Fruit fly (Drosophila melanogaster): ENCODE data around the gene Blos2.

Blos2 gene

DNA sequence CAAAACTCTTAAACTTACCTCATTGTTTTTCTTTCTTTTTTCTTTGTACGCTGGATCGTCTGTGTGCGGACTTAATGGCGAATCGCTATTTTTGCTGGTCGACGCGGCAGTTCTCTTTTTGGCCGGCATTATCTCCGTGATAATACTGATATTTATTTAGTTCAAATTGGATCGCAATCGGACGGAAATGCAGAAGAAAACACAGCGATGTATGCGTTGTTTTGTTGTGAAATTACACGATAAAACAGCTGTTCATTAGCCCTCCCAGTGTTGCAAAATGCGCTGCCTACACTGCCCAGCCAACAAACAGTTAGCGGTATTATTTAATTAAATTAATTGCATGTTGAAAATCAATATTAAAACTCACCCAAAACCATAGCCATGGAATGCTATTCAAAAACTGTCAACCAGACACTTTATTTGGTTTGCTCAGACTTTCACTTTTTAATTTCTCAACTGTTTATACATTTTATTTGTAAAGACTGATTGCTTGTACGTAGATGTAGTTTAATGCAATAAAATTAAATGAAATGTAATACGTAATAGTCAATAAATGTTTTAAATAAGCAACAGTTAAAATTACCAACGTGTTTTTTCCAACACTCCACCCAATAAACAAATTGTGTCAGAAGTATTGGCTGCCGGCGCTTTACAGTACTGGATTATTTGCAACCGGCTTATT lies 36.8 kb downstream of the Blos2 start, which contains the start of the genes Irbp18 and APP-BP1 (continued):
- TF ChIP-seq Spps (tag; optimal IDR thresholded peaks at IDR 0.05) (peak; percentile 87), Ptx1 (GFP tag; IDR thresholded peaks at IDR 0.05) (peak; percentile 90), Elba2 (GFP tag; optimal IDR thresholded peaks at IDR 0.05) (peak; percentile 97), Asciz (GFP tag; optimal IDR thresholded peaks at IDR 0.05) (peak; percentile 89), CG15011 (GFP tag; optimal IDR thresholded peaks at IDR 0.05) (peak; percentile 91), HLHmδ (GFP tag; optimal IDR thresholded peaks at IDR 0.05) (no peak), her (GFP tag; optimal IDR thresholded peaks at IDR 0.05) (peak; percentile 88), CG11695 (GFP tag; IDR thresholded peaks at IDR 0.05) (peak; percentile 91), CG4854 (GFP tag; optimal IDR thresholded peaks at IDR 0.05) (peak; percentile 95), Lhr (GFP tag; optimal IDR thresholded peaks at IDR 0.05) (peak; percentile 84), trh (GFP tag; optimal IDR thresholded peaks at IDR 0.05) (peak; percentile 91), dmrt11E (tag; optimal IDR thresholded peaks at IDR 0.05) (peak; percentile 86), grn (GFP tag; optimal IDR thresholded peaks at IDR 0.05) (peak; percentile 66), CG4282 (GFP tag; optimal IDR thresholded peaks at IDR 0.05) (peak; percentile 89), chm (GFP tag; IDR thresholded peaks at IDR 0.05) (peak; percentile 79), zen (tag; optimal IDR thresholded peaks at IDR 0.05) (peak; percentile 85), kah (GFP tag; optimal IDR thresholded peaks at IDR 0.05) (peak; percentile 68), CG7987 (GFP tag; optimal IDR thresholded peaks at IDR 0.05) (peak; percentile 85), eve (GFP tag; optimal IDR thresholded peaks at IDR 0.05) (no peak), Bteb2 (GFP tag; optimal IDR thresholded peaks at IDR 0.05) (peak; percentile 94), CG7745 (tag; optimal IDR thresholded peaks at IDR 0.05) (no peak), Dek (tag; optimal IDR thresholded peaks at IDR 0.05) (peak; percentile 92), vnd (GFP tag; IDR thresholded peaks at IDR 0.05; ENCODE audit: partially characterized antibody) (no peak), CG11504 (tag; optimal IDR thresholded peaks at IDR 0.05) (peak; percentile 92), ab (GFP tag; optimal IDR thresholded peaks at IDR 0.05) (peak; percentile 76), Dll (GFP tag; IDR thresholded peaks at IDR 0.05; ENCODE audit: partially characterized antibody) (no peak), danr (GFP tag; IDR thresholded peaks at IDR 0.05) (peak; percentile 81), lov (optimal IDR thresholded peaks at IDR 0.05) (no peak), lov (GFP tag; IDR thresholded peaks at IDR 0.05) (peak; percentile 49; the same call in 1 of the 3 replicates), CG14667 (GFP tag; IDR thresholded peaks at IDR 0.05) (peak; percentile 66), croc (GFP tag; conservative IDR thresholded peaks at IDR 0.05) (peak; percentile 72), Ets65A (GFP tag) (peak; percentile 99), CG14441 (GFP tag; IDR thresholded peaks at IDR 0.05) (peak; percentile 87), NC2α (GFP tag; optimal IDR thresholded peaks at IDR 0.05) (peak; percentile 84), CG17385 (GFP tag; optimal IDR thresholded peaks at IDR 0.05) (peak; percentile 91), Dp (GFP tag; optimal IDR thresholded peaks at IDR 0.05) (peak; percentile 32), CG9609 (GFP tag; optimal IDR thresholded peaks at IDR 0.05) (peak; percentile 94), h (optimal IDR thresholded peaks at IDR 0.05) (no peak), Rfx (GFP tag; IDR thresholded peaks at IDR 0.05) (peak; percentile 90), otp (GFP tag; IDR thresholded peaks at IDR 0.05) (peak; percentile 80; the same call in 2 of the 3 replicates), CG14050 (GFP tag; IDR thresholded peaks at IDR 0.05) (peak; percentile 74), CG8765 (GFP tag; IDR thresholded peaks at IDR 0.05) (peak; percentile 67), CG9215 (GFP tag; IDR thresholded peaks at IDR 0.05) (peak; percentile 86), kni (GFP tag; optimal IDR thresholded peaks at IDR 0.05) (peak; percentile 78), Hmr (GFP tag; optimal IDR thresholded peaks at IDR 0.05) (peak; percentile 96), CG14860 (GFP tag; IDR thresholded peaks at IDR 0.05; ENCODE audit: partially characterized antibody) (no peak), CG2116 (GFP tag; optimal IDR thresholded peaks at IDR 0.05) (peak; percentile 88), slp2 (GFP tag; optimal IDR thresholded peaks at IDR 0.05) (peak; percentile 95), CG15601 (tag; optimal IDR thresholded peaks at IDR 0.05) (peak; percentile 76), sc (optimal IDR thresholded peaks at IDR 0.05) (no peak), sc (GFP tag; optimal IDR thresholded peaks at IDR 0.05) (peak; percentile 90)
